Worm (Caenorhabditis elegans) whole organism, late embryonic: ENCODE data around the gene phyh-1.

Source experiments
- F13H6.1 ChIP-seq: sonication (generic microtip); optimal IDR thresholded peaks from 2 replicates; lab custom pipeline; 2016; ENCODE audit warnings: missing genetic modification characterization, missing compliant biosample characterization
- ama-1 ChIP-seq: fragments of 150-350 bp; optimal IDR thresholded peaks from 2 replicates; lab custom pipeline; 2014
- ceh-14 ChIP-seq: sonication (generic microtip); optimal IDR thresholded peaks from 2 replicates; lab custom pipeline; 2016; ENCODE audit warnings: missing genotype, missing genetic modification characterization, missing compliant biosample characterization
- ceh-34 ChIP-seq: sonication (generic microtip); optimal IDR thresholded peaks from 2 replicates; lab custom pipeline; 2016; ENCODE audit warnings: mild to moderate bottlenecking, missing genetic modification characterization, missing compliant biosample characterization
- ceh-6 ChIP-seq: fragments of 200-800 bp; sonication (Bioruptor generic); optimal IDR thresholded peaks from 2 replicates; lab custom pipeline; 2018; ENCODE audit warnings: mild to moderate bottlenecking, missing genetic modification characterization, missing compliant biosample characterization
- lim-6 ChIP-seq: sonication (generic microtip); optimal IDR thresholded peaks from 2 replicates; lab custom pipeline; 2016; ENCODE audit warnings: missing genetic modification characterization, missing compliant biosample characterization
- pha-4 ChIP-seq: fragments of 150-350 bp; optimal IDR thresholded peaks from 2 replicates; lab custom pipeline; 2018; ENCODE audit warnings: missing biosample characterization, missing genetic modification reagents, missing genetic modification characterization
- pros-1 ChIP-seq: fragments of 150-350 bp; optimal IDR thresholded peaks from 2 replicates; lab custom pipeline; 2014; ENCODE audit warnings: missing biosample characterization, missing genetic modification reagents, missing genetic modification characterization
- unc-55 ChIP-seq: sonication (generic microtip); optimal IDR thresholded peaks from 2 replicates; lab custom pipeline; 2017; ENCODE audit warnings: missing biosample characterization, missing genetic modification reagents, missing genetic modification characterization

ce11 chrIV:17294489-17294888, 35.3 kb upstream of the phyh-1 start, which contains the start of gene T28F3.5:
- TF ChIP-seq pros-1 (tag; lab: Kevin White, UChicago) (no peak), F13H6.1 (no peak), ceh-6 (GFP tag; lab: Kevin White, UChicago) (no peak), unc-55 (GFP tag; lab: Kevin White, UChicago) (no peak), ama-1 (lab: Kevin White, UChicago) (no peak), lim-6 (tag; lab: Kevin White, UChicago) (no peak), ceh-14 (tag; lab: Kevin White, UChicago) (no peak), ceh-34 (tag; lab: Kevin White, UChicago) (no peak), pha-4 (no peak)
